Fruit fly (Drosophila melanogaster): ENCODE results near the gene GstD7.

DNA sequence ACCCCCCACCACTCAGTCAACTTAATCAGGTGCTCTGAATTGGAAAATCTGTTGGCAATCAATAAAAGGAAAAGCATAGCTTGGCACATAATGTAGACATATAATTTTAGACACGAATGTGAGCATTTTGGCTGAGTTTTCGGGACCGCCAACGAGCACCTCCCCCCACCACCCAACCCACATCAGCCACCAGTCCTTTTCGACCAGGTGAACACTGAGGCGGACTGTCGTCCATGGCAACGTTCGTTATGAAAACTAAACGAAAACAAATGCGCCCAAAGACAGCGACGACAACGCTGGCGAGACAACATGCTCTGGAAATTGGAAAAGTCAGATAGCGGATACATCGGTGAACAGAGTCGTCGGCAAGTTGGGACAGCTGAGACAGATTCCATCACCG lies 4.7 kb downstream of the GstD7 start, which contains the start of gene GstD11:
- TF ChIP-seq CG6792 (GFP tag; optimal IDR thresholded peaks at IDR 0.05) (no peak), Sox102F (GFP tag; optimal IDR thresholded peaks at IDR 0.05) (no peak), OdsH (GFP tag; optimal IDR thresholded peaks at IDR 0.05) (no peak), CG7368 (GFP tag; optimal IDR thresholded peaks at IDR 0.05) (no peak), topi (GFP tag; optimal IDR thresholded peaks at IDR 0.05) (no peak), salr (GFP tag; optimal IDR thresholded peaks at IDR 0.05) (no peak), CG8632 (GFP tag; optimal IDR thresholded peaks at IDR 0.05) (no peak), CG3919 (GFP tag; optimal IDR thresholded peaks at IDR 0.05) (no peak)
